Worm (Caenorhabditis elegans): ENCODE results near the gene C09B9.7.
A peak's percentile ranks its signal among the peaks of the same experiment; 100 is the strongest.

The C09B9.7 gene

DNA sequence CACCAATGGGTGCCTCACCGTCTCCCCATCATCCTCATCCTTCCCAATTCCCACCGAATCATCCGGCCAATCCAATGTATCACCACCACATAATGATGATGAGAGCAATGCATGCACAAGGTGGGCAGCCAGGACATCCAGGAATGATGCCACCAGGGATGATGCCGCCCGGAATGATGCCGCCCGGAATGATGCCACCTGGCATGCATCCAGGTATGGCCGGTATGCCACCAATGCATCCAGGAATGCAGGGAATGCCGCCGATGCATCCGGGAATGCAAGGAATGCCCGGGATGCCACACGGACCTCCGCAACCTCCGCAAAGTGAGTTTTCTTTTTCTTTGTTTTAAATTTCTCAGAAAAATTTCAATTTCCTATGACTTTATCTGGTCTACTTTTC lies 24.9 kb upstream of the C09B9.7 start:
- TF ChIP-seq snpc-4 (tag; optimal IDR thresholded peaks at IDR 0.05), result no peak
- peak; percentile 9 for TF ChIP-seq Y55F3AM.14 (GFP tag; optimal IDR thresholded peaks at IDR 0.05)
- no peak for TF ChIP-seq gmeb-1 (tag; optimal IDR thresholded peaks at IDR 0.05)
- no peak for TF ChIP-seq blmp-1 (tag; optimal IDR thresholded peaks at IDR 0.05; ENCODE audit: insufficient read depth)
- no peak for TF ChIP-seq aly-2 (tag; optimal IDR thresholded peaks at IDR 0.05)
- no peak for TF ChIP-seq lin-13 (GFP tag; optimal IDR thresholded peaks at IDR 0.05)
- no peak for TF ChIP-seq sma-9 (GFP tag; optimal IDR thresholded peaks at IDR 0.05)
- TF ChIP-seq sma-9 (tag; optimal IDR thresholded peaks at IDR 0.05), result no peak
- no peak for TF ChIP-seq elt-1 (tag; optimal IDR thresholded peaks at IDR 0.05)

ce11 chrIV:5083832-5084231 lies 22.9 kb upstream of the C09B9.7 start:
- no peak for TF ChIP-seq peb-1 (tag; optimal IDR thresholded peaks at IDR 0.05)
- TF ChIP-seq R02D3.7 (tag; optimal IDR thresholded peaks at IDR 0.05), result no peak

ce11 chrIV:5082900-5083530 lies 22.1 kb upstream of the C09B9.7 start, which contains the start of gene pygo-1:
Gene pygo-1, plus strand, starts transcription at chrIV:5083303.
- peak; percentile 57 for TF ChIP-seq sma-9 (GFP tag; optimal IDR thresholded peaks at IDR 0.05)
- no peak for TF ChIP-seq sma-9 (tag; optimal IDR thresholded peaks at IDR 0.05)
- peak; percentile 54 for TF ChIP-seq fos-1 (tag; optimal IDR thresholded peaks at IDR 0.05)
- no peak for TF ChIP-seq lin-11 (tag; optimal IDR thresholded peaks at IDR 0.05)
- TF ChIP-seq F13H6.1 (tag; optimal IDR thresholded peaks at IDR 0.05), result peak; percentile 6
- TF ChIP-seq blmp-1 (tag; optimal IDR thresholded peaks at IDR 0.05; ENCODE audit: insufficient read depth), result peak; percentile 45

- TF ChIP-seq nhr-25 (tag; optimal IDR thresholded peaks at IDR 0.05) (no peak), R02D3.7 (tag; optimal IDR thresholded peaks at IDR 0.05) (no peak), nhr-129 (tag; optimal IDR thresholded peaks at IDR 0.05) (peak; percentile 9), unc-55 (GFP tag; optimal IDR thresholded peaks at IDR 0.05) (peak; percentile 25), zag-1 (tag; optimal IDR thresholded peaks at IDR 0.05) (peak; percentile 35), ceh-82 (tag; optimal IDR thresholded peaks at IDR 0.05) (no peak), Y55F3AM.14 (GFP tag; optimal IDR thresholded peaks at IDR 0.05) (peak; percentile 22), nhr-10 (tag; optimal IDR thresholded peaks at IDR 0.05) (no peak), F13H6.1 (tag; optimal IDR thresholded peaks at IDR 0.05) (peak; percentile 33), C34F6.9 (tag; optimal IDR thresholded peaks at IDR 0.05) (peak; percentile 6)
Observed at ce11 chrIV:5081122-5081521, 20.2 kb upstream of the C09B9.7 start.

DNA sequence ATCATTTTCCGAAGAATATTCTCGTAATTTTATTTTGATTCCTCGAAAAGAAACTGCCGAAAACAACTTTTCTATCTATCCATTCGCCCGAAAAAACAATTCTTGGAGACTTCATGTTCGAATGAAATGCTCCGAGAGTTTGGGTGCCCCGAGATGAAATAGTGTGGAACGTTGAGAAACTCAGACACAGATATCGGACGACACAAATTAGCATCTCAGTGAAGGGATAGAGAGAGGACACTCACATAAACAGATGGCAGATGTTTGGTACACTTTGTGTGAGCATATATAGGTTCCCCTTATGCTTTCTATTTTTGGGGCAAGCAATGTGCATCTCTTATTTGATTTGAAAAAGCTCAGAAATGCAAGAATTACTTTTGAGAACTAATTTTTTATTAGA lies 18.0 kb upstream of the C09B9.7 start:
- TF ChIP-seq lin-13 (GFP tag; optimal IDR thresholded peaks at IDR 0.05), result no peak
- no peak for TF ChIP-seq sma-3 (GFP tag; optimal IDR thresholded peaks at IDR 0.05)
- no peak for TF ChIP-seq Y55F3AM.14 (GFP tag; optimal IDR thresholded peaks at IDR 0.05)
- no peak for TF ChIP-seq nhr-129 (tag; optimal IDR thresholded peaks at IDR 0.05)
- no peak for TF ChIP-seq mbf-1 (tag; optimal IDR thresholded peaks at IDR 0.05)
- no peak for TF ChIP-seq elt-1 (tag; optimal IDR thresholded peaks at IDR 0.05)
- TF ChIP-seq skn-1 (tag; optimal IDR thresholded peaks at IDR 0.05), result no peak
- TF ChIP-seq lsy-2 (tag; optimal IDR thresholded peaks at IDR 0.05), result peak in 1 of 2 experiments; percentile 48
- no peak for TF ChIP-seq nhr-6 (tag; optimal IDR thresholded peaks at IDR 0.05)
- no peak for TF ChIP-seq egl-27 (tag; optimal IDR thresholded peaks at IDR 0.05)
- TF ChIP-seq zag-1 (tag; optimal IDR thresholded peaks at IDR 0.05), result peak; percentile 3
- TF ChIP-seq nhr-77 (tag; optimal IDR thresholded peaks at IDR 0.05), result no peak
- no peak for TF ChIP-seq lin-11 (tag; optimal IDR thresholded peaks at IDR 0.05)
- no peak for TF ChIP-seq peb-1 (tag; optimal IDR thresholded peaks at IDR 0.05)
- TF ChIP-seq nhr-12 (tag; optimal IDR thresholded peaks at IDR 0.05), result no peak
- TF ChIP-seq gmeb-1 (tag; optimal IDR thresholded peaks at IDR 0.05), result no peak
- TF ChIP-seq blmp-1 (tag; optimal IDR thresholded peaks at IDR 0.05; ENCODE audit: insufficient read depth), result no peak
- peak; percentile 22 for TF ChIP-seq crh-2 (tag; optimal IDR thresholded peaks at IDR 0.05)
- no peak for TF ChIP-seq unc-39 (tag; optimal IDR thresholded peaks at IDR 0.05)
- no peak for TF ChIP-seq nhr-237 (tag; optimal IDR thresholded peaks at IDR 0.05)
- no peak for TF ChIP-seq dmd-4 (tag; optimal IDR thresholded peaks at IDR 0.05)
- TF ChIP-seq sma-9 (GFP tag; optimal IDR thresholded peaks at IDR 0.05), result no peak
- no peak for TF ChIP-seq sma-9 (tag; optimal IDR thresholded peaks at IDR 0.05)
- TF ChIP-seq C34F6.9 (tag; optimal IDR thresholded peaks at IDR 0.05), result peak; percentile 39
- TF ChIP-seq nhr-11 (tag; optimal IDR thresholded peaks at IDR 0.05), result no peak
- no peak for TF ChIP-seq unc-55 (GFP tag; optimal IDR thresholded peaks at IDR 0.05)
- TF ChIP-seq ztf-1 (GFP tag; conservative IDR thresholded peaks at IDR 0.05), result no peak
- no peak for TF ChIP-seq ama-1 (optimal IDR thresholded peaks at IDR 0.05)
- no peak for TF ChIP-seq alr-1 (tag; optimal IDR thresholded peaks at IDR 0.05)
- no peak for TF ChIP-seq unc-62 (GFP tag; optimal IDR thresholded peaks at IDR 0.05)
- no peak for TF ChIP-seq fos-1 (tag; optimal IDR thresholded peaks at IDR 0.05)
- peak; percentile 39 for TF ChIP-seq sem-4 (tag; optimal IDR thresholded peaks at IDR 0.05)
- no peak for TF ChIP-seq nhr-10 (tag; optimal IDR thresholded peaks at IDR 0.05)
- TF ChIP-seq ZK546.5 (tag; optimal IDR thresholded peaks at IDR 0.05), result no peak
- TF ChIP-seq nhr-21 (tag; optimal IDR thresholded peaks at IDR 0.05), result no peak
- no peak for TF ChIP-seq ceh-82 (tag; optimal IDR thresholded peaks at IDR 0.05)
- TF ChIP-seq lin-39 (tag; optimal IDR thresholded peaks at IDR 0.05), result no peak
- TF ChIP-seq aly-2 (tag; optimal IDR thresholded peaks at IDR 0.05), result no peak
- TF ChIP-seq snpc-4 (tag; optimal IDR thresholded peaks at IDR 0.05), result no peak
- no peak for TF ChIP-seq ztf-11 (tag; optimal IDR thresholded peaks at IDR 0.05)

All from whole organism, L2 larva.